Worm (Caenorhabditis elegans): ENCODE results near the gene rig-3.

The rig-3 gene

ce11 chrX:6905581-6905980, 52.2 kb downstream of the rig-3 start:
- TF ChIP-seq flt-1 (GFP tag; IDR thresholded peaks at IDR 0.05) = no peak
- no peak for TF ChIP-seq hmg-4 (GFP tag; optimal IDR thresholded peaks at IDR 0.05)
- TF ChIP-seq hnd-1 (tag; optimal IDR thresholded peaks at IDR 0.05) = no peak
- no peak for TF ChIP-seq ceh-36 (tag; optimal IDR thresholded peaks at IDR 0.05)
- TF ChIP-seq sea-1 (GFP tag; conservative IDR thresholded peaks at IDR 0.05) = no peak
- no peak for TF ChIP-seq tra-4 (tag; optimal IDR thresholded peaks at IDR 0.05)
- TF ChIP-seq pes-1 (GFP tag; IDR thresholded peaks at IDR 0.05) = no peak
- no peak for TF ChIP-seq aly-1 (tag; optimal IDR thresholded peaks at IDR 0.05)
- no peak for TF ChIP-seq scrt-1 (GFP tag; IDR thresholded peaks at IDR 0.05)
- TF ChIP-seq B0310.2 (tag; optimal IDR thresholded peaks at IDR 0.05) = no peak
- no peak for TF ChIP-seq ets-7 (tag; optimal IDR thresholded peaks at IDR 0.05)
- TF ChIP-seq tbx-37 (GFP tag; conservative IDR thresholded peaks at IDR 0.05) = no peak
- no peak for TF ChIP-seq hmbx-1 (tag; optimal IDR thresholded peaks at IDR 0.05)
- no peak for TF ChIP-seq F13C5.2 (tag; optimal IDR thresholded peaks at IDR 0.05)
- TF ChIP-seq ama-1 (optimal IDR thresholded peaks at IDR 0.05) = no peak
- TF ChIP-seq ceh-13 (GFP tag; optimal IDR thresholded peaks at IDR 0.05) = no peak
- no peak for TF ChIP-seq tbx-11 (GFP tag; IDR thresholded peaks at IDR 0.05)
